Worm (Caenorhabditis elegans) whole organism, L1 larva: ENCODE measurements around the gene T19D2.3.
A peak's percentile ranks its signal among the peaks of the same experiment; 100 is the strongest.

Source experiments
- C04F5.9 ChIP-seq: sonication (generic microtip); optimal IDR thresholded peaks from 2 replicates; lab custom pipeline; 2016; ENCODE audit warnings: missing genetic modification characterization, missing compliant biosample characterization
- C16A3.4 ChIP-seq: fragments of 150-350 bp; optimal IDR thresholded peaks from 2 replicates; lab custom pipeline; 2014; ENCODE audit warnings: missing biosample characterization, missing genetic modification characterization
- F16B12.6 ChIP-seq: fragments of 150-350 bp; optimal IDR thresholded peaks from 2 replicates; lab custom pipeline; 2014; ENCODE audit warnings: missing biosample characterization, missing genetic modification characterization
- ama-1 ChIP-seq: fragments of 150-350 bp; optimal IDR thresholded peaks from 2 replicates; lab custom pipeline; 2014
- blmp-1 ChIP-seq: fragments of 150-350 bp; optimal IDR thresholded peaks from 2 replicates; lab custom pipeline; 2014; ENCODE audit warnings: missing biosample characterization, missing genetic modification characterization
- ceh-82 ChIP-seq, 3 experiments: fragments of 150-350 bp in 1 of 3; sonication (generic microtip) in 2 of 3; optimal IDR thresholded peaks; 2 replicates each; lab custom pipeline; 2014 to 2017; ENCODE audit warnings: missing biosample characterization in 3 of 3, missing genetic modification characterization in 3 of 3
- dsc-1 ChIP-seq: sonication (generic microtip); optimal IDR thresholded peaks from 2 replicates; lab custom pipeline; 2016; ENCODE audit warnings: mild to moderate bottlenecking, missing genetic modification characterization, missing compliant biosample characterization
- efl-1 ChIP-seq, 4 experiments: fragments of 150-350 bp; optimal IDR thresholded peaks in 3 of 4; peaks in 1 of 4; 1 replicate in 1 of 4; 2 replicates in 3 of 4; lab custom pipeline; 2014; ENCODE audit warnings: missing biosample characterization in 2 of 4, missing genetic modification characterization in 2 of 4, missing genetic modification reagents in 2 of 4
- elt-3 ChIP-seq, 6 experiments: fragments of 150-350 bp in 1 of 6; sonication (generic microtip); optimal IDR thresholded peaks; 2 replicates each; lab custom pipeline; 2017 to 2018; ENCODE audit warnings: missing biosample characterization in 6 of 6, missing genetic modification characterization in 6 of 6, inconsistent platforms in 1 of 6
- fkh-4 ChIP-seq: sonication (generic microtip); optimal IDR thresholded peaks from 2 replicates; lab custom pipeline; 2016; ENCODE audit warnings: missing compliant biosample characterization, missing genetic modification characterization, borderline replicate concordance
- fos-1 ChIP-seq: fragments of 150-350 bp; optimal IDR thresholded peaks from 2 replicates; lab custom pipeline; 2014; ENCODE audit warnings: missing biosample characterization, missing genetic modification characterization
- grh-1 ChIP-seq: fragments of 200-800 bp; sonication (Bioruptor generic); IDR thresholded peaks from 2 replicates; pipeline ENCODE4 v1.3.6; 2022; ENCODE audit warnings: missing genetic modification reagents, missing genetic modification characterization, missing compliant biosample characterization
- hlh-17 ChIP-seq: fragments of 200-800 bp; sonication (Bioruptor generic); optimal IDR thresholded peaks from 2 replicates; lab custom pipeline; 2018; ENCODE audit warnings: missing genetic modification characterization, mild to moderate bottlenecking, missing compliant biosample characterization, moderate library complexity, borderline replicate concordance
- hlh-4 ChIP-seq: sonication (generic microtip); optimal IDR thresholded peaks from 2 replicates; lab custom pipeline; 2016; ENCODE audit warnings: mild to moderate bottlenecking, missing genetic modification characterization, missing compliant biosample characterization
- isw-1 ChIP-seq: fragments of 200-800 bp; sonication (Bioruptor generic); IDR thresholded peaks from 2 replicates; pipeline ENCODE4 v1.3.6; 2022; ENCODE audit warnings: missing genetic modification characterization, missing compliant biosample characterization
- lin-14 ChIP-seq: fragments of 200-800 bp; sonication (Bioruptor generic); optimal IDR thresholded peaks from 2 replicates; lab custom pipeline; 2018; ENCODE audit warnings: mild to moderate bottlenecking, missing genetic modification characterization, moderate library complexity, missing compliant biosample characterization
- lin-15B ChIP-seq: fragments of 150-350 bp; sonication (generic microtip); optimal IDR thresholded peaks from 3 replicates; lab custom pipeline; 2014; ENCODE audit warnings: missing biosample characterization, missing genetic modification characterization
- lin-35 ChIP-seq, 2 experiments: fragments of 150-350 bp; optimal IDR thresholded peaks; 2 replicates each; lab custom pipeline; 2014; ENCODE audit warnings: missing biosample characterization in 2 of 2, missing genetic modification characterization in 2 of 2, missing genetic modification reagents in 2 of 2
- lir-3 ChIP-seq: sonication (generic microtip); optimal IDR thresholded peaks from 2 replicates; lab custom pipeline; 2016; ENCODE audit warnings: mild to moderate bottlenecking, missing genetic modification characterization, moderate library complexity, missing compliant biosample characterization; ENCODE audit not compliant: poor library complexity
- mab-9 ChIP-seq: fragments of 200-800 bp; sonication (Bioruptor generic); IDR thresholded peaks from 2 replicates; pipeline ENCODE4 v1.3.6; 2022; ENCODE audit warnings: missing genetic modification reagents, missing genetic modification characterization, missing compliant biosample characterization
- mdl-1 ChIP-seq, 2 experiments: fragments of 150-350 bp; optimal IDR thresholded peaks; 2 replicates each; lab custom pipeline; 2014 to 2017; ENCODE audit warnings: missing biosample characterization in 2 of 2, missing genetic modification characterization in 2 of 2, inconsistent platforms in 1 of 2
- mep-1 ChIP-seq: fragments of 150-350 bp; optimal IDR thresholded peaks from 2 replicates; lab custom pipeline; 2014; ENCODE audit warnings: missing biosample characterization, missing genetic modification characterization
- nhr-11 ChIP-seq: fragments of 150-350 bp; optimal IDR thresholded peaks from 2 replicates; lab custom pipeline; 2014; ENCODE audit warnings: missing biosample characterization, missing genetic modification characterization
- nhr-20 ChIP-seq: sonication (generic microtip); optimal IDR thresholded peaks from 2 replicates; lab custom pipeline; 2016; ENCODE audit warnings: mild to moderate bottlenecking, missing genetic modification characterization, missing compliant biosample characterization
- nhr-237 ChIP-seq: fragments of 150-350 bp; optimal IDR thresholded peaks from 2 replicates; lab custom pipeline; 2014; ENCODE audit warnings: missing biosample characterization, missing genetic modification characterization
- nhr-28 ChIP-seq: fragments of 150-350 bp; optimal IDR thresholded peaks from 2 replicates; lab custom pipeline; 2014; ENCODE audit warnings: missing biosample characterization, missing genetic modification characterization
- nhr-84 ChIP-seq: sonication (generic microtip); optimal IDR thresholded peaks from 2 replicates; lab custom pipeline; 2017; ENCODE audit warnings: missing biosample characterization, missing genetic modification characterization
- nhr-85 ChIP-seq: sonication (generic microtip); peaks from one replicate; lab custom pipeline; 2016; ENCODE audit warnings: missing genetic modification characterization, inconsistent platforms, missing compliant biosample characterization
- rnt-1 ChIP-seq: sonication (generic microtip); optimal IDR thresholded peaks from 2 replicates; lab custom pipeline; 2016; ENCODE audit warnings: mild to moderate bottlenecking, missing genetic modification characterization, moderate library complexity, missing compliant biosample characterization
- skn-1 ChIP-seq: fragments of 150-350 bp; optimal IDR thresholded peaks from 2 replicates; lab custom pipeline; 2014; ENCODE audit warnings: missing biosample characterization, missing genetic modification characterization
- sox-4 ChIP-seq: sonication (generic microtip); optimal IDR thresholded peaks from 2 replicates; lab custom pipeline; 2016; ENCODE audit warnings: missing genetic modification characterization, missing compliant biosample characterization
- sup-37 ChIP-seq: fragments of 200-800 bp; sonication (Bioruptor generic); optimal IDR thresholded peaks from 2 replicates; lab custom pipeline; 2018; ENCODE audit warnings: mild to moderate bottlenecking, missing genetic modification characterization, missing compliant biosample characterization
- swsn-7 ChIP-seq: sonication (generic microtip); optimal IDR thresholded peaks from 2 replicates; lab custom pipeline; 2016; ENCODE audit warnings: missing genetic modification characterization, missing compliant biosample characterization
- tbx-2 ChIP-seq: sonication (generic microtip); optimal IDR thresholded peaks from 2 replicates; lab custom pipeline; 2016; ENCODE audit warnings: missing genetic modification characterization, missing compliant biosample characterization
- tlp-1 ChIP-seq: fragments of 150-350 bp; optimal IDR thresholded peaks from 2 replicates; lab custom pipeline; 2014; ENCODE audit warnings: missing biosample characterization, missing genetic modification characterization
- unc-30 ChIP-seq: sonication (generic microtip); optimal IDR thresholded peaks from 2 replicates; lab custom pipeline; 2017; ENCODE audit warnings: missing biosample characterization, missing genetic modification characterization
- unc-62 ChIP-seq: fragments of 150-350 bp; optimal IDR thresholded peaks from 2 replicates; lab custom pipeline; 2014; ENCODE audit warnings: missing biosample characterization, missing genetic modification reagents, missing genetic modification characterization
- vab-15 ChIP-seq: sonication (generic microtip); optimal IDR thresholded peaks from 2 replicates; lab custom pipeline; 2017; ENCODE audit warnings: missing genotype, mild to moderate bottlenecking, missing genetic modification characterization, missing compliant biosample characterization
- zip-4 ChIP-seq: fragments of 200-800 bp; sonication (Bioruptor generic); optimal IDR thresholded peaks from 2 replicates; lab custom pipeline; 2018; ENCODE audit warnings: mild to moderate bottlenecking, missing genetic modification characterization, moderate library complexity, missing compliant biosample characterization
- ztf-11 ChIP-seq, 2 experiments: sonication (generic microtip); optimal IDR thresholded peaks; 2 replicates each; lab custom pipeline; 2016 to 2017; ENCODE audit warnings: missing genetic modification characterization in 2 of 2, missing biosample characterization in 1 of 2, missing compliant biosample characterization in 1 of 2

Gene T19D2.3

DNA sequence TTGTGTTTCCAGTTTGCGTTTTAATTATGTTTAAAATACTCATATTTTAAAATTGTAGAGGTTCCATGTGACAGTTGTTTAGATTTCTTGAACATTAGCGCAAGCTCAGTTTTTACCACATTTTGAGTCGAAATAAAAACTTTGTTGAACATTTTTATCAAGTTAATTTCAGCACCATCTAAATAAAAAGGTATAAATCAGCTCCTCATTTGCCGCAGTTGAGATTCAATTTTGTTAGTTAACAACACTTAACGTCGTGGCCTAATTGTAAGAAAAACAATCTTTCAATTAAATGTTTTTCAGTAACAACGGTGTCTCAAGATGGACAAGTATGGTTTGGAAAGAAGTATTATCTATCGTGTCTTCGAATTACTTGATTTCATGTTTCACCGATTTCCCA, 18.3 kb upstream of the T19D2.3 start:
- no peak for TF ChIP-seq F16B12.6 (tag; lab: Kevin White, UChicago)
- no peak for TF ChIP-seq lin-35 (GFP tag; optimal IDR thresholded peaks at IDR 0.05; lab: Kevin White, UChicago)
- TF ChIP-seq mep-1 (tag; lab: Kevin White, UChicago), result no peak
- TF ChIP-seq C04F5.9 (tag; lab: Kevin White, UChicago), result no peak
- TF ChIP-seq C16A3.4 (tag; lab: Kevin White, UChicago), result no peak
- TF ChIP-seq fkh-4, result no peak
- no peak for TF ChIP-seq ama-1 (lab: Kevin White, UChicago)
- no peak for TF ChIP-seq nhr-237 (tag; lab: Kevin White, UChicago)
- TF ChIP-seq fos-1 (tag; lab: Kevin White, UChicago), result no peak
- no peak for TF ChIP-seq lin-15B (tag; lab: Kevin White, UChicago)
- no peak for TF ChIP-seq sup-37
- no peak for TF ChIP-seq grh-1 (GFP tag; lab: Robert Waterston, UW)
- no peak for TF ChIP-seq efl-1 (optimal IDR thresholded peaks at IDR 0.05; lab: Kevin White, UChicago)
- no peak for TF ChIP-seq efl-1 (GFP tag; optimal IDR thresholded peaks at IDR 0.05 in 1 of 2; lab: Kevin White, UChicago)
- TF ChIP-seq ztf-11 (tag; optimal IDR thresholded peaks at IDR 0.05; lab: Kevin White, UChicago), result no peak
- TF ChIP-seq nhr-85, result no peak
- TF ChIP-seq tlp-1 (tag; lab: Kevin White, UChicago), result no peak
- TF ChIP-seq nhr-28 (tag; lab: Kevin White, UChicago), result no peak
- TF ChIP-seq swsn-7 (tag; lab: Kevin White, UChicago), result no peak
- no peak for TF ChIP-seq unc-62
- no peak for TF ChIP-seq hlh-4 (tag; lab: Kevin White, UChicago)

DNA sequence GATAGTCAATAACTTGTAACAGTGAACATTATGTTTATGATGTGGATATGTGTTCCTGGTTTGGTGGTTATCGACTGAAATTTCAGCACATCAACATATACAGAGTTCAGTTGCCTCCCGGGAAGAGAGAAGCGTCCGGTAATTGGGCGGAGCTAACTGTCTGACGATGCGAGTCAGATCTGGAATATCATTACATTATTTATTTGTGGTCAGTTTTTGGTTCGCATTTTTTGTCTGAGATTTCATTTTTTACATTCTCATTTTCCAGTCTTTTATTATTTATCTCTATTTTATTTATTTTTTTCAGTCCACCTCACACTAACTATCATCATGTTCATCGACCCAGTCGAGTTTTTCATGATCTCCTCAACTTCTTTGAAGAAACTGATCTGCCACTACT, 13.3 kb upstream of the T19D2.3 start, which contains the start of gene T22B2.1:
Gene T22B2.1 (plus strand): TSS at position 301 of the 400 bp plus-strand sequence.
- no peak for TF ChIP-seq mab-9 (GFP tag; lab: Robert Waterston, UW)
- TF ChIP-seq nhr-20, result no peak
- no peak for TF ChIP-seq unc-30 (tag; lab: Kevin White, UChicago)
- no peak for TF ChIP-seq mdl-1 (tag; optimal IDR thresholded peaks at IDR 0.05; lab: Kevin White, UChicago)
- no peak for TF ChIP-seq hlh-17 (GFP tag; lab: Kevin White, UChicago)
- TF ChIP-seq lir-3 (tag; lab: Kevin White, UChicago), result no peak
- no peak for TF ChIP-seq isw-1
- no peak for TF ChIP-seq zip-4 (GFP tag; lab: Kevin White, UChicago)
- TF ChIP-seq F16B12.6 (tag; lab: Kevin White, UChicago), result no peak

DNA sequence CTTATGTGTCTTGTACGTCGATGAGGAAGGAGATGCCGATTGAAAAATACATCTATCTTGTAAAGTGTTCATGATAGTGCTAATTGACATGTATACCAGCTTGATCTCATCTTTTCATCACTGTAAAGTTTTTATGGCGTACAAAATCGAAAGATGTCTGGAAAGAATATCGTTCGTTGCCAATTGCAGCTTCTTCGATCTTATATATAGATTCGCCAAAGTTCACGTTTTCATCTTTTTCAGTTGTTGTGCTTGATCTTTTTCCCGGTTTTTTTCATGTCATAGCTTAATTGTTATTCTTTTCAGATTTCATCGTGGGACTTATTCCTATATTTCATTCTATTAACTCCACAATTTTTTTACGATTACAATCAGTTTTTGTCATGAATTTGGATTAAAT, 7.7 kb upstream of the T19D2.3 start, which contains the start of gene adt-3:
Gene adt-3 (plus strand): TSS at position 301 of the 400 bp plus-strand sequence.
- no peak for TF ChIP-seq rnt-1 (tag; lab: Kevin White, UChicago)
- TF ChIP-seq sox-4 (tag; lab: Kevin White, UChicago), result no peak

DNA sequence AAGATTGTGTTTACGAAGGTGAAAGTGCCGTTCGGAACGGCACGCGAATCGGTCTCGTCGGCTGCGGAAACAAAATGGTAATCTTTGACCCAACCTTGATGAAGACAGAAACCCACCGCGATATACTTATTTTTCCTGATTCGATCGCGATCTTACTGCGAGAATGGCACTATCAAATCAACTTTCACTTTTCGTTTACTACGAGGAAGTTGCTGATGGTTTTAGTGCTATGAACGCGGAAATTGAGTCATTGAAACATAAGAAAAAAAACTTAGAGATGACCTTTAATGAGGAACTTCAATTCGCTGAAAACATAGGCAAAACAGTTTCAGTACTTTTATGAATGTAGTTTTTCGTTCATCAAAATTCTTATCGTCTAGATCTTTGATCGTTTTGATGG, 6.4 kb upstream of the T19D2.3 start:
- TF ChIP-seq hlh-17 (GFP tag; lab: Kevin White, UChicago) (no peak), blmp-1 (tag; lab: Kevin White, UChicago) (peak; percentile 43), mep-1 (tag; lab: Kevin White, UChicago) (no peak), ceh-82 (tag; optimal IDR thresholded peaks at IDR 0.05; lab: Kevin White, UChicago) (no peak), vab-15 (tag; lab: Kevin White, UChicago) (no peak), nhr-85 (peak; percentile 90), lin-14 (GFP tag; lab: Kevin White, UChicago) (peak; percentile 55), nhr-11 (tag; lab: Kevin White, UChicago) (no peak), rnt-1 (tag; lab: Kevin White, UChicago) (no peak), lin-35 (GFP tag; optimal IDR thresholded peaks at IDR 0.05; lab: Kevin White, UChicago) (no peak), tlp-1 (tag; lab: Kevin White, UChicago) (no peak), skn-1 (tag; lab: Kevin White, UChicago) (no peak), sup-37 (no peak), nhr-84 (no peak), dsc-1 (tag; lab: Kevin White, UChicago) (no peak), tbx-2 (tag; lab: Kevin White, UChicago) (peak; percentile 39), elt-3 (tag; optimal IDR thresholded peaks at IDR 0.05; lab: Kevin White, UChicago) (peak; percentile 19 to 77 (median 45))
